Fruit fly (Drosophila melanogaster): ENCODE results near the gene CG14005.

Gene CG14005

DNA sequence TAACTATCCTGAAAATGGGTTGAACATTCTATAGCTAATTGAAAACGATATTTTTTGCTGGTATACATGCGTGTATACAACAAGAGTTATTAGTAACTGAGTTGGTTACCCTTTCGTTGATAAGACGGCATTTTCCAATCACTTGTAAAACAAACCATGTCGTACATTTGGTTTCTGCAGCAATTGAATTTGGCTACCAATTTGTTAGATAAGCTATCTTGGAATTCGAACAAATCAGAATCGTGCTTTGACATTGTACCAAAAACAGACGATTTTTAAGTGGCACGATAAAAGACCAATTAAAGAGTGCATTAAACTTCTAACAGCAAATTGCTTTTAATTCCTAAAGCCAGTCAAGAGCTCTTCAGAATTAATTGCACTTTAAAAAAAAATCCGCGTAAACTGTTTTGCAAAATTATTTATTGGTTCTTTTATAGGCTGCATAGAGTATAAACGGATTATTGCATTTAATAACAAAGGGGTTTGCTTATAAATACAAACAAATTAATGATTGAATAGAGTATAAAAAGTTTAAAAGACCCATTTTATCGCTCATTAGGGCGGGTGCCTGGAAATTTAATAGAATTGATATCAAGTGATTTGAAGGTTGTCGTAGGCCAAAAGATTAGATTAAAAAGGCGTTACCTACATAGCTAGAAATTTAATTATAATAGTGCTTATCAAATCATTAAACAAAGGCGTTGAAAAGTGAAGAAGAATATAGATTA is 10.8 kb downstream of the CG14005 start:
- TF ChIP-seq CG9948 (tag; optimal IDR thresholded peaks at IDR 0.05) (no peak), Snoo (tag; optimal IDR thresholded peaks at IDR 0.05) (no peak), CG32121 (GFP tag; IDR thresholded peaks at IDR 0.05) (no peak), D1 (tag; optimal IDR thresholded peaks at IDR 0.05) (no peak), CG4496 (GFP tag; IDR thresholded peaks at IDR 0.05) (no peak)

DNA sequence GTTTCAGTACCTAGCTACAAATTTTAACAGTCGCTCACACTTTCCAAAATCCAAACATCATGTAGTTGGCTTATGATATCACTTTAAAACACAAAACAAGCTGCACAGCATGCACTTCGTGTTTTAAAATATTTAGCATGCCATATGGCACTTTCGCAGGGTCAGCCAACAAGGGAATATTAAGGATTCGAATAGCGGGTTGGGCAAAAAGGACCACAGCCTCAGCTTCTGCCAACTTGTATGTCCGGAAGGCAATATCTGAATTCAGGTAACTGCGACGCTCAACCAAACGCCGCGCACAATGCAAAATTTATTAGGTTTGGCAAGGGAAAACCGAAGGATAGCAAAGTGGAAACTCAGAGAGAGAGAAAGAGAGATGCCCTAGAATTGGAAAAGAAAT is 12.5 kb downstream of the CG14005 start:
- TF ChIP-seq Pif1A (GFP tag; optimal IDR thresholded peaks at IDR 0.05) (no peak), D1 (tag; optimal IDR thresholded peaks at IDR 0.05) (no peak), CG4496 (GFP tag; IDR thresholded peaks at IDR 0.05) (no peak), CG13204 (GFP tag; optimal IDR thresholded peaks at IDR 0.05) (no peak), Pif1B (GFP tag; optimal IDR thresholded peaks at IDR 0.05) (no peak), CG8301 (tag; optimal IDR thresholded peaks at IDR 0.05) (no peak), CG32121 (GFP tag; IDR thresholded peaks at IDR 0.05) (no peak), CG17806 (tag; optimal IDR thresholded peaks at IDR 0.05) (no peak), CG34367 (tag; optimal IDR thresholded peaks at IDR 0.05) (no peak), CG12605 (GFP tag; IDR thresholded peaks at IDR 0.05) (no peak), CG14655 (GFP tag; optimal IDR thresholded peaks at IDR 0.05) (no peak), gl (tag; optimal IDR thresholded peaks at IDR 0.05) (no peak), CG8159 (tag; optimal IDR thresholded peaks at IDR 0.05) (no peak), rn (GFP tag; IDR thresholded peaks at IDR 0.05) (no peak), EcR (GFP tag; optimal IDR thresholded peaks at IDR 0.05) (no peak)

DNA sequence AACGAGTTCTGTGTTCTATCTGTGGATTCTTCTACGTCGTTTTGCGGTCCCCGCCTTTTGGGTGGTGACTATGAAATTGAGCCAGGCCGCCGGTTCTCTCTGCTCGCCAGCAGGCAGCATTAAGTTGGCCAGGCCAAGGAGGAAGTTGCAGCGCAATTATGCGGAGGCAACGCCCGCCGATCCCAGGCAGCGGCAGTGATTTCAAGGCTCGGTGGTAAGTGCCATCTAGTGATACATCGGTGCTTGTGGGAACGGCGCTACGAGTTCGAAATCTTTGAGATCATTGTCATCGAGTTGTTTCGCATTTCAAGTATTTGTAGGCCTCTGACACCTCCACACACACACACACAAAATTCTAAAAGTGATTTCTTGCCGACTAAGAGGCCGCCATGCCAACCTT is 18.0 kb downstream of the CG14005 start, which contains the start of gene CG31913:
Gene CG31913, plus strand, starts transcription at position 301 of the 400 bp plus-strand sequence.
- peak; percentile 64 for TF ChIP-seq EcR (GFP tag; optimal IDR thresholded peaks at IDR 0.05)
- TF ChIP-seq Ets98B (GFP tag; IDR thresholded peaks at IDR 0.05) = no peak
- no peak for TF ChIP-seq gl (tag; optimal IDR thresholded peaks at IDR 0.05)
- no peak for TF ChIP-seq CG10348 (GFP tag; IDR thresholded peaks at IDR 0.05)
- TF ChIP-seq Pif1A (GFP tag; optimal IDR thresholded peaks at IDR 0.05) = no peak
- TF ChIP-seq CG13204 (GFP tag; optimal IDR thresholded peaks at IDR 0.05) = peak; percentile 41
- no peak for TF ChIP-seq CG34367 (tag; optimal IDR thresholded peaks at IDR 0.05)
- TF ChIP-seq CG17806 (tag; optimal IDR thresholded peaks at IDR 0.05) = no peak
- no peak for TF ChIP-seq CG14655 (GFP tag; optimal IDR thresholded peaks at IDR 0.05)
- no peak for TF ChIP-seq CG12605 (GFP tag; IDR thresholded peaks at IDR 0.05)

DNA sequence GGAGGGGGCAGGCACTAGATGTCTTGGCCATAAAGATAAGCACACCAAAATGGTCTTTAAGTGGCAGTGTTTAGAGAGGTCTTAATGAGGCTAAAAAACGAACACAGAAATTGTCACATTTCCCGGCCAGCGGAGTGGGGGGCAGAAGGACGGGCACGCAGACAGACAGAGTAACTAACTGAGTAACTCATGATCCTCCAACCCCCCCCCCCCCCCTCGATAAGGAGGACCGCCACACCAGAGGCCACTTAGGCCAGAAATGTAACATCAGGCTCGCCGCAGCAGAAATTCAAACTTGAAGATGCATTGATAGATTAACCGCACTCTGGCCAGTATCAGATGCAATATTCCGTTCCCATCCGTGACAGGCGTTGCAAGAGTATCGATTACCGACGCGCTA is 18.9 kb downstream of the CG14005 start:
- no peak for TF ChIP-seq D1 (tag; optimal IDR thresholded peaks at IDR 0.05)
- no peak for TF ChIP-seq CG8301 (tag; optimal IDR thresholded peaks at IDR 0.05)

DNA sequence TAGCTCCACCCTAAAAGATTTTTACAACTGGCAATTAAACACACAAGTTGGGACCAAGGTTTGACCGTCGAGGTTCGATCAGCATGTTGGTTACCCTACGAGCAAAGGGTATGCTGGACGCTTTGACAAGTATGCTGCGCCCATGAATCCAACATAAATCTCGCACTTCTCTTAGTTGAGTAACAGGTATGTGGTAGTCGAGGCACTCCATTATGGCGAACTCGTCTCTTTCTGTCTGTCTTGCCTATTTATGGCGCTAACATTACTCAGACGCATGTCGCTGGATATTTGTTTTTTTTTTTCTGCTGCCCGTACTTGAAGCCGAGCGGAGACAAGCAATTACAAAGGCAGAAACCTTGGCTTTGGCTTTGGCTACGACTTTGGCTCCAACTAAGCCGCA is 20.6 kb downstream of the CG14005 start:
- TF ChIP-seq Snoo (tag; optimal IDR thresholded peaks at IDR 0.05) (no peak), EcR (GFP tag; optimal IDR thresholded peaks at IDR 0.05) (no peak), CG17806 (tag; optimal IDR thresholded peaks at IDR 0.05) (peak; percentile 27), fd96Ca (GFP tag; IDR thresholded peaks at IDR 0.05) (no peak; the same call in 2 of the 3 replicates), D1 (tag; optimal IDR thresholded peaks at IDR 0.05) (no peak), CG4496 (GFP tag; IDR thresholded peaks at IDR 0.05) (peak; percentile 36; the same call in 2 of the 3 replicates), CG8159 (tag; optimal IDR thresholded peaks at IDR 0.05) (no peak), CG34367 (tag; optimal IDR thresholded peaks at IDR 0.05) (no peak), CG12605 (GFP tag; IDR thresholded peaks at IDR 0.05) (no peak), gl (tag; optimal IDR thresholded peaks at IDR 0.05) (no peak), CG32121 (GFP tag; IDR thresholded peaks at IDR 0.05) (no peak), CG9948 (tag; optimal IDR thresholded peaks at IDR 0.05) (peak; percentile 37), CG10348 (GFP tag; IDR thresholded peaks at IDR 0.05) (no peak), Ets98B (GFP tag; IDR thresholded peaks at IDR 0.05) (no peak), CG8301 (tag; optimal IDR thresholded peaks at IDR 0.05) (peak; percentile 11), CG13204 (GFP tag; optimal IDR thresholded peaks at IDR 0.05) (peak; percentile 15), CG15710 (tag; optimal IDR thresholded peaks at IDR 0.05) (peak; percentile 20), CG14655 (GFP tag; optimal IDR thresholded peaks at IDR 0.05) (no peak), Pif1A (GFP tag; optimal IDR thresholded peaks at IDR 0.05) (peak; percentile 18), Pif1B (GFP tag; optimal IDR thresholded peaks at IDR 0.05) (peak; percentile 36), rn (GFP tag; IDR thresholded peaks at IDR 0.05) (no peak)

DNA sequence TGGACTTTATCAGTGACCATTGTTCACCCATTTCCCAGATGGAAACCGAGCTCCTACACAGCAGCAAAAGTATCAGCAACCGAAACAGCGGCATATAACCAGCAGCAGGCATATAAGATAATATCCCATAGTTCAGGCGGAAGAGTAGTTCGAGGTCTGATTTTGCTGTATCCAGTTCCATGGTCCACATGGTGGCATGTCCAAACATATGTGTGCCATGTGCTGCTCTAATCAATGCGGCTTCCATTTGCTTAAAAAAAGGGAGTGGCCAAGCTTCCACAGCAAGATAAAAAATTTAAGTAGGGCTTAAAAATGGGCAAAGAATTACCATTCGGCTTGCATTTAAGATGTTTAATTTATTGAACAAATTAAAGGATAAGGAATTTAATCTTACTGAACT is 21.1 kb downstream of the CG14005 start:
- no peak for TF ChIP-seq CG8301 (tag; optimal IDR thresholded peaks at IDR 0.05)
- TF ChIP-seq rn (GFP tag; IDR thresholded peaks at IDR 0.05) = no peak
- TF ChIP-seq gl (tag; optimal IDR thresholded peaks at IDR 0.05) = no peak
- no peak for TF ChIP-seq Pif1A (GFP tag; optimal IDR thresholded peaks at IDR 0.05)
- TF ChIP-seq CG32121 (GFP tag; IDR thresholded peaks at IDR 0.05) = no peak
- TF ChIP-seq CG12605 (GFP tag; IDR thresholded peaks at IDR 0.05) = no peak
- no peak for TF ChIP-seq CG8159 (tag; optimal IDR thresholded peaks at IDR 0.05)
- no peak for TF ChIP-seq Ets98B (GFP tag; IDR thresholded peaks at IDR 0.05)
- no peak for TF ChIP-seq CG14655 (GFP tag; optimal IDR thresholded peaks at IDR 0.05)
- no peak for TF ChIP-seq EcR (GFP tag; optimal IDR thresholded peaks at IDR 0.05)
- no peak for TF ChIP-seq CG9948 (tag; optimal IDR thresholded peaks at IDR 0.05)
- no peak for TF ChIP-seq Snoo (tag; optimal IDR thresholded peaks at IDR 0.05)
- no peak for TF ChIP-seq CG15710 (tag; optimal IDR thresholded peaks at IDR 0.05)
- no peak for TF ChIP-seq fd96Ca (GFP tag; IDR thresholded peaks at IDR 0.05)
- TF ChIP-seq CG10348 (GFP tag; IDR thresholded peaks at IDR 0.05) = no peak
- no peak for TF ChIP-seq CG4496 (GFP tag; IDR thresholded peaks at IDR 0.05)
- TF ChIP-seq CG13204 (GFP tag; optimal IDR thresholded peaks at IDR 0.05) = no peak
- TF ChIP-seq CG34367 (tag; optimal IDR thresholded peaks at IDR 0.05) = no peak
- no peak for TF ChIP-seq D1 (tag; optimal IDR thresholded peaks at IDR 0.05)
